Worm (Caenorhabditis elegans) whole organism, late embryonic: ENCODE data around the gene fbxa-96.

Experiments used
- C08G9.2 ChIP-seq: sonication (generic microtip); optimal IDR thresholded peaks from 2 replicates; lab custom pipeline; 2016; ENCODE audit warnings: mild to moderate bottlenecking, missing genetic modification characterization, moderate library complexity, missing compliant biosample characterization
- C38D4.7 ChIP-seq: fragments of 200-800 bp; sonication (Bioruptor generic); optimal IDR thresholded peaks from 2 replicates; lab custom pipeline; 2018; ENCODE audit warnings: mild to moderate bottlenecking, missing genetic modification characterization, moderate library complexity, missing compliant biosample characterization
- K02D7.2 ChIP-seq: sonication (generic microtip); optimal IDR thresholded peaks from 2 replicates; lab custom pipeline; 2017; ENCODE audit warnings: mild to moderate bottlenecking, missing genetic modification characterization, missing compliant biosample characterization
- K09A11.1 ChIP-seq: sonication (generic microtip); optimal IDR thresholded peaks from 2 replicates; lab custom pipeline; 2017; ENCODE audit warnings: antibody characterized with exemption, mild to moderate bottlenecking, missing genetic modification characterization, missing compliant biosample characterization; ENCODE audit not compliant: insufficient read depth
- Y22D7AL.16 ChIP-seq: sonication (generic microtip); optimal IDR thresholded peaks from 2 replicates; lab custom pipeline; 2016; ENCODE audit warnings: missing genetic modification characterization, missing compliant biosample characterization
- ama-1 ChIP-seq: fragments of 150-350 bp; optimal IDR thresholded peaks from 2 replicates; lab custom pipeline; 2014
- ceh-18 ChIP-seq: sonication (generic microtip); optimal IDR thresholded peaks from 2 replicates; lab custom pipeline; 2016; ENCODE audit warnings: missing genetic modification characterization, missing compliant biosample characterization
- ceh-2 ChIP-seq: sonication (generic microtip); optimal IDR thresholded peaks from 2 replicates; lab custom pipeline; 2016; ENCODE audit warnings: missing genotype, missing genetic modification characterization, missing compliant biosample characterization
- ceh-22 ChIP-seq: sonication (generic microtip); optimal IDR thresholded peaks from 2 replicates; lab custom pipeline; 2017; ENCODE audit warnings: missing biosample characterization, missing genetic modification characterization
- ceh-24 ChIP-seq: sonication (generic microtip); optimal IDR thresholded peaks from 2 replicates; lab custom pipeline; 2016; ENCODE audit warnings: mild to moderate bottlenecking, missing genetic modification characterization, missing compliant biosample characterization
- ceh-34 ChIP-seq: sonication (generic microtip); optimal IDR thresholded peaks from 2 replicates; lab custom pipeline; 2016; ENCODE audit warnings: mild to moderate bottlenecking, missing genetic modification characterization, missing compliant biosample characterization
- ceh-45 ChIP-seq: fragments of 200-800 bp; sonication (Bioruptor generic); IDR thresholded peaks from 2 replicates; pipeline ENCODE4 v1.3.6; 2022; ENCODE audit warnings: missing genetic modification reagents, missing genetic modification characterization, missing compliant biosample characterization
- ceh-48 ChIP-seq: sonication (generic microtip); optimal IDR thresholded peaks from 2 replicates; lab custom pipeline; 2016; ENCODE audit warnings: missing genetic modification characterization, inconsistent platforms, missing compliant biosample characterization
- ceh-9 ChIP-seq: sonication (generic microtip); optimal IDR thresholded peaks from 2 replicates; lab custom pipeline; 2016; ENCODE audit warnings: mild to moderate bottlenecking, missing genetic modification characterization, inconsistent platforms, missing compliant biosample characterization
- dmd-4 ChIP-seq: sonication (generic microtip); optimal IDR thresholded peaks from 2 replicates; lab custom pipeline; 2016; ENCODE audit warnings: borderline replicate concordance, missing genetic modification characterization, missing compliant biosample characterization
- dve-1 ChIP-seq: sonication (generic microtip); optimal IDR thresholded peaks from 2 replicates; lab custom pipeline; 2017; ENCODE audit warnings: antibody characterized with exemption, mild to moderate bottlenecking, missing genetic modification characterization, missing compliant biosample characterization
- elt-2 ChIP-seq: sonication (generic microtip); optimal IDR thresholded peaks from 2 replicates; lab custom pipeline; 2016; ENCODE audit warnings: missing genetic modification reagents, missing genetic modification characterization, missing compliant biosample characterization
- ets-4 ChIP-seq: sonication (generic microtip); optimal IDR thresholded peaks from 2 replicates; lab custom pipeline; 2016; ENCODE audit warnings: missing genetic modification characterization, missing compliant biosample characterization
- fkh-10 ChIP-seq: fragments of 150-350 bp; optimal IDR thresholded peaks from 2 replicates; lab custom pipeline; 2014; ENCODE audit warnings: missing biosample characterization, missing genetic modification reagents, missing genetic modification characterization
- fkh-6 ChIP-seq: sonication (generic microtip); optimal IDR thresholded peaks from 2 replicates; lab custom pipeline; 2016; ENCODE audit warnings: missing genetic modification characterization, missing compliant biosample characterization
- hlh-13 ChIP-seq: fragments of 200-800 bp; sonication (Bioruptor generic); optimal IDR thresholded peaks from 2 replicates; lab custom pipeline; 2018; ENCODE audit warnings: mild to moderate bottlenecking, missing genetic modification characterization, missing compliant biosample characterization
- hlh-30 ChIP-seq: sonication (generic microtip); optimal IDR thresholded peaks from 2 replicates; lab custom pipeline; 2017; ENCODE audit warnings: antibody characterized with exemption, missing genetic modification characterization, missing compliant biosample characterization; ENCODE audit not compliant: insufficient read depth
- hlh-6 ChIP-seq: sonication (generic microtip); optimal IDR thresholded peaks from 2 replicates; lab custom pipeline; 2016; ENCODE audit warnings: missing genotype, missing genetic modification characterization, missing compliant biosample characterization
- hlh-8 ChIP-seq: sonication (generic microtip); optimal IDR thresholded peaks from 2 replicates; lab custom pipeline; 2016; ENCODE audit warnings: missing genotype, missing genetic modification characterization, missing compliant biosample characterization
- lim-6 ChIP-seq: sonication (generic microtip); optimal IDR thresholded peaks from 2 replicates; lab custom pipeline; 2016; ENCODE audit warnings: missing genetic modification characterization, missing compliant biosample characterization
- mec-3 ChIP-seq: sonication (generic microtip); optimal IDR thresholded peaks from 2 replicates; lab custom pipeline; 2016; ENCODE audit warnings: borderline replicate concordance, missing genetic modification characterization, missing compliant biosample characterization
- nfya-1 ChIP-seq: sonication (generic microtip); optimal IDR thresholded peaks from 2 replicates; lab custom pipeline; 2017; ENCODE audit warnings: missing genetic modification characterization, mild to moderate bottlenecking, missing compliant biosample characterization, antibody characterized with exemption, moderate library complexity
- nhr-11 ChIP-seq: fragments of 150-350 bp; optimal IDR thresholded peaks from 2 replicates; lab custom pipeline; 2014; ENCODE audit warnings: missing biosample characterization, missing genetic modification characterization
- nhr-232 ChIP-seq: sonication (generic microtip); optimal IDR thresholded peaks from 2 replicates; lab custom pipeline; 2016; ENCODE audit warnings: missing genetic modification characterization, missing compliant biosample characterization
- npax-4 ChIP-seq: sonication (generic microtip); optimal IDR thresholded peaks from 2 replicates; lab custom pipeline; 2016; ENCODE audit warnings: missing genetic modification characterization, missing compliant biosample characterization
- odd-2 ChIP-seq: sonication (generic microtip); optimal IDR thresholded peaks from 2 replicates; lab custom pipeline; 2017; ENCODE audit warnings: antibody characterized with exemption, mild to moderate bottlenecking, missing genetic modification characterization, missing compliant biosample characterization
- pqm-1 ChIP-seq: sonication (generic microtip); optimal IDR thresholded peaks from 2 replicates; lab custom pipeline; 2016; ENCODE audit warnings: missing genetic modification characterization, missing compliant biosample characterization
- pros-1 ChIP-seq: fragments of 150-350 bp; optimal IDR thresholded peaks from 2 replicates; lab custom pipeline; 2014; ENCODE audit warnings: missing biosample characterization, missing genetic modification reagents, missing genetic modification characterization
- ref-2 ChIP-seq: sonication (generic microtip); optimal IDR thresholded peaks from 2 replicates; lab custom pipeline; 2016; ENCODE audit warnings: missing genetic modification characterization, missing compliant biosample characterization
- rnt-1 ChIP-seq: sonication (generic microtip); optimal IDR thresholded peaks from 2 replicates; lab custom pipeline; 2016; ENCODE audit warnings: missing genetic modification characterization, missing compliant biosample characterization
- sox-2 ChIP-seq: fragments of 200-800 bp; sonication (Bioruptor generic); IDR thresholded peaks from 2 replicates; pipeline ENCODE4 v1.3.6; 2022; ENCODE audit warnings: missing genetic modification reagents, missing genetic modification characterization, missing compliant biosample characterization
- tbx-2 ChIP-seq: sonication (generic microtip); optimal IDR thresholded peaks from 2 replicates; lab custom pipeline; 2016; ENCODE audit warnings: missing genetic modification characterization, missing compliant biosample characterization
- tbx-7 ChIP-seq: sonication (generic microtip); optimal IDR thresholded peaks from 2 replicates; lab custom pipeline; 2016; ENCODE audit warnings: missing genotype, missing genetic modification characterization, missing compliant biosample characterization
- ttx-3 ChIP-seq: sonication (generic microtip); optimal IDR thresholded peaks from 2 replicates; lab custom pipeline; 2016; ENCODE audit warnings: missing genetic modification reagents, missing genetic modification characterization, missing compliant biosample characterization
- unc-42 ChIP-seq: sonication (generic microtip); optimal IDR thresholded peaks from 2 replicates; lab custom pipeline; 2016; ENCODE audit warnings: missing genotype, missing genetic modification characterization, missing compliant biosample characterization
- unc-55 ChIP-seq: sonication (generic microtip); optimal IDR thresholded peaks from 2 replicates; lab custom pipeline; 2017; ENCODE audit warnings: missing biosample characterization, missing genetic modification reagents, missing genetic modification characterization
- unc-86 ChIP-seq: sonication (generic microtip); optimal IDR thresholded peaks from 2 replicates; lab custom pipeline; 2016; ENCODE audit warnings: missing genetic modification characterization, missing compliant biosample characterization
- zip-5 ChIP-seq: sonication (generic microtip); optimal IDR thresholded peaks from 2 replicates; lab custom pipeline; 2016; ENCODE audit warnings: missing genetic modification characterization, missing compliant biosample characterization

The fbxa-96 gene

ce11 chrX:15077597-15078261 lies 17.5 kb upstream of the fbxa-96 start, which contains the start of the genes H40L08.8, H40L08.2 and H40L08.7:
TSS of gene H40L08.8 (minus strand) at chrX:15077633.
TSS of gene H40L08.2 (minus strand) at chrX:15077744.
TSS of gene H40L08.7 (minus strand) at chrX:15077744.
- TF ChIP-seq odd-2 (no peak), elt-2 (peak; percentile 3)

- no peak for TF ChIP-seq nfya-1 (tag; lab: Kevin White, UChicago)
- TF ChIP-seq sox-2 = no peak
- TF ChIP-seq hlh-8 (tag; lab: Kevin White, UChicago) = no peak
- no peak for TF ChIP-seq tbx-2 (tag; lab: Kevin White, UChicago)
- no peak for TF ChIP-seq ceh-45
- no peak for TF ChIP-seq dmd-4
- no peak for TF ChIP-seq ttx-3
- no peak for TF ChIP-seq tbx-7 (tag; lab: Kevin White, UChicago)
- TF ChIP-seq ref-2 = no peak
- no peak for TF ChIP-seq ceh-34
- TF ChIP-seq ama-1 = no peak
- no peak for TF ChIP-seq odd-2
- TF ChIP-seq unc-86 (tag; lab: Kevin White, UChicago) = no peak
- no peak for TF ChIP-seq hlh-6 (tag; lab: Kevin White, UChicago)
- TF ChIP-seq dve-1 (tag; lab: Kevin White, UChicago) = no peak
- no peak for TF ChIP-seq nhr-11 (tag; lab: Kevin White, UChicago)
These were observed 16.7 kb upstream of the fbxa-96 start for ce11 chrX:15076909-15077308.

- TF ChIP-seq hlh-13 (GFP tag; lab: Kevin White, UChicago) (no peak), unc-55 (GFP tag; lab: Kevin White, UChicago) (no peak), ceh-2 (tag; lab: Kevin White, UChicago) (no peak), hlh-6 (tag; lab: Kevin White, UChicago) (no peak), ceh-18 (no peak), ceh-48 (no peak), nhr-11 (tag; lab: Kevin White, UChicago) (no peak), pros-1 (tag; lab: Kevin White, UChicago) (no peak), ama-1 (no peak), unc-42 (tag; lab: Kevin White, UChicago) (no peak), tbx-7 (tag; lab: Kevin White, UChicago) (no peak)
These were observed 15.9 kb upstream of the fbxa-96 start, which contains the start of the genes H40L08.3 and H40L08.9 for ce11 chrX:15076042-15076565. TSS of gene H40L08.3 (minus strand) at chrX:15076092. TSS of gene H40L08.9 (minus strand) at chrX:15076480.

ce11 chrX:15075170-15075569 lies 15.0 kb upstream of the fbxa-96 start:
- TF ChIP-seq fkh-10 = no peak
- no peak for TF ChIP-seq ceh-24 (tag; lab: Kevin White, UChicago)
- no peak for TF ChIP-seq K09A11.1 (tag; lab: Kevin White, UChicago)
- TF ChIP-seq hlh-30 = no peak
- no peak for TF ChIP-seq C08G9.2 (tag; lab: Kevin White, UChicago)
- no peak for TF ChIP-seq zip-5 (tag; lab: Kevin White, UChicago)
- TF ChIP-seq lim-6 (tag; lab: Kevin White, UChicago) = no peak
- TF ChIP-seq dmd-4 = no peak
- TF ChIP-seq mec-3 (tag; lab: Kevin White, UChicago) = no peak
- TF ChIP-seq hlh-13 (GFP tag; lab: Kevin White, UChicago) = no peak
- TF ChIP-seq unc-42 (tag; lab: Kevin White, UChicago) = no peak
- TF ChIP-seq Y22D7AL.16 (tag; lab: Kevin White, UChicago) = no peak
- TF ChIP-seq nhr-232 (tag; lab: Kevin White, UChicago) = no peak

- TF ChIP-seq tbx-2 (tag; lab: Kevin White, UChicago) (no peak), K02D7.2 (tag; lab: Kevin White, UChicago) (no peak), C38D4.7 (GFP tag; lab: Kevin White, UChicago) (no peak), ceh-22 (tag; lab: Kevin White, UChicago) (no peak), ets-4 (no peak), fkh-10 (no peak), npax-4 (tag; lab: Kevin White, UChicago) (no peak), rnt-1 (no peak), nhr-232 (tag; lab: Kevin White, UChicago) (no peak), ceh-9 (no peak), pqm-1 (tag; lab: Kevin White, UChicago) (no peak), ceh-24 (tag; lab: Kevin White, UChicago) (no peak), fkh-6 (tag; lab: Kevin White, UChicago) (no peak)
These were observed 13.3 kb upstream of the fbxa-96 start for ce11 chrX:15073479-15073878.
